Worm (Caenorhabditis elegans) whole organism, young adult: ENCODE results near the gene gei-8.

Experiments
- lag-1 ChIP-seq: fragments of 200-800 bp; sonication (Bioruptor generic); IDR thresholded peaks from 2 replicates; pipeline ENCODE4 v1.3.6; 2022; ENCODE audit warnings: missing genetic modification reagents, missing genetic modification characterization, missing compliant biosample characterization
- snpc-4 ChIP-seq, 5 experiments: fragments of 150-350 bp in 1 of 5; sonication (generic microtip) in 4 of 5; optimal IDR thresholded peaks; 2 replicates each; lab custom pipeline; 2014 to 2018; ENCODE audit warnings: missing genetic modification characterization in 5 of 5, missing biosample characterization in 3 of 5, antibody characterized with exemption in 2 of 5, mild to moderate bottlenecking in 2 of 5, missing compliant biosample characterization in 2 of 5, missing genotype in 2 of 5, moderate library complexity in 2 of 5, missing genetic modification reagents in 1 of 5
- unc-62 ChIP-seq: fragments of 150-350 bp; optimal IDR thresholded peaks from 2 replicates; lab custom pipeline; 2014; ENCODE audit warnings: missing biosample characterization, missing genetic modification reagents, missing genetic modification characterization
- ztf-25 ChIP-seq: fragments of 200-800 bp; sonication (Bioruptor generic); IDR thresholded peaks from 2 replicates; pipeline ENCODE4 v1.3.6; 2022; ENCODE audit warnings: missing genetic modification reagents, missing genetic modification characterization, missing compliant biosample characterization

- TF ChIP-seq unc-62 (GFP tag; lab: Kevin White, UChicago) (no peak), lag-1 (GFP tag; lab: Robert Waterston, UW) (no peak), ztf-25 (GFP tag; lab: Robert Waterston, UW) (no peak), snpc-4 (GFP tag; optimal IDR thresholded peaks at IDR 0.05; lab: Kevin White, UChicago) (no peak), snpc-4 (tag; optimal IDR thresholded peaks at IDR 0.05; lab: Kevin White, UChicago) (no peak)
Measured at ce11 chrIII:8142217-8142616, 21.2 kb upstream of the gei-8 start.
